Fruit fly (Drosophila melanogaster): ENCODE measurements around the gene ERp44.

dm6 chrX:16318858-16319557, 21.5 kb upstream of the ERp44 start:
- TF ChIP-seq toe (GFP tag; optimal IDR thresholded peaks at IDR 0.05): no peak
- TF ChIP-seq bab1 (GFP tag; optimal IDR thresholded peaks at IDR 0.05): no peak
- TF ChIP-seq CG5204 (GFP tag; optimal IDR thresholded peaks at IDR 0.05): no peak
- no peak for TF ChIP-seq cnc (optimal IDR thresholded peaks at IDR 0.05)
- TF ChIP-seq Hr96 (GFP tag; optimal IDR thresholded peaks at IDR 0.05): no peak
- TF ChIP-seq CG11617 (GFP tag; optimal IDR thresholded peaks at IDR 0.05): no peak

All from whole organism, adult.